Fruit fly (Drosophila melanogaster): Measurements from ENCODE around the gene CG9541.

CG9541 gene

dm6 chr2L:8956336-8956726 is 18.9 kb downstream of the CG9541 start:
- TF ChIP-seq sens (GFP tag) (peak; percentile 47), Pdp1 (GFP tag; optimal IDR thresholded peaks at IDR 0.05) (peak in 1 of 2 experiments; percentile 56), exex (tag; optimal IDR thresholded peaks at IDR 0.05) (peak; percentile 95), CG18599 (GFP tag; optimal IDR thresholded peaks at IDR 0.05) (peak; percentile 19), CG2199 (GFP tag; IDR thresholded peaks at IDR 0.05) (no peak), cwo (GFP tag; optimal IDR thresholded peaks at IDR 0.05) (peak; percentile 93), CG34376 (GFP tag; optimal IDR thresholded peaks at IDR 0.05) (peak; percentile 8), sug (tag; optimal IDR thresholded peaks at IDR 0.05) (peak; percentile 46), maf-S (GFP tag; optimal IDR thresholded peaks at IDR 0.05) (no peak), sd (tag; optimal IDR thresholded peaks at IDR 0.05) (peak; percentile 10), grn (GFP tag; optimal IDR thresholded peaks at IDR 0.05) (peak; percentile 62), fru (optimal IDR thresholded peaks at IDR 0.05) (no peak)

- TF ChIP-seq schlank (tag; optimal IDR thresholded peaks at IDR 0.05) (peak; percentile 18), CG14014 (GFP tag; IDR thresholded peaks at IDR 0.05) (peak; percentile 17; the same call in 1 of the 2 replicates), NfI (GFP tag; optimal IDR thresholded peaks at IDR 0.05) (no peak), gem (tag; optimal IDR thresholded peaks at IDR 0.05) (peak; percentile 38), trh (GFP tag; optimal IDR thresholded peaks at IDR 0.05) (no peak), row (GFP tag; IDR thresholded peaks at IDR 0.05) (peak; percentile 38; the same call in 2 of the 3 replicates), Med (GFP tag) (peak; percentile 73), CG13296 (GFP tag; optimal IDR thresholded peaks at IDR 0.05) (peak; percentile 26), Dbx (GFP tag; IDR thresholded peaks at IDR 0.05) (peak; percentile 21; the same call in 1 of the 3 replicates), Oaz (GFP tag; IDR thresholded peaks at IDR 0.05) (no peak), grn (GFP tag; optimal IDR thresholded peaks at IDR 0.05) (peak; percentile 34), wdn (GFP tag; IDR thresholded peaks at IDR 0.05) (peak; percentile 19; the same call in 1 of the 2 replicates), gsb (GFP tag; IDR thresholded peaks at IDR 0.05) (no peak), Pdp1 (GFP tag; optimal IDR thresholded peaks at IDR 0.05) (peak in 1 of 2 experiments; percentile 15), nerfin-1 (tag; optimal IDR thresholded peaks at IDR 0.05) (no peak), Dp (GFP tag; optimal IDR thresholded peaks at IDR 0.05) (no peak), CG10543 (GFP tag; optimal IDR thresholded peaks at IDR 0.05) (peak; percentile 1), Rfx (GFP tag; IDR thresholded peaks at IDR 0.05) (peak; percentile 7; the same call in 1 of the 2 replicates), lab (GFP tag; optimal IDR thresholded peaks at IDR 0.05) (peak; percentile 3), CG10209 (GFP tag; optimal IDR thresholded peaks at IDR 0.05) (no peak), CG11504 (tag; optimal IDR thresholded peaks at IDR 0.05) (peak; percentile 16), CG9215 (GFP tag; IDR thresholded peaks at IDR 0.05) (no peak), so (GFP tag; IDR thresholded peaks at IDR 0.05) (peak; percentile 14; the same call in 1 of the 3 replicates), CG11695 (GFP tag; IDR thresholded peaks at IDR 0.05) (peak; percentile 42; the same call in 1 of the 3 replicates), slbo (GFP tag; IDR thresholded peaks at IDR 0.05) (peak; percentile 53), grau (tag; optimal IDR thresholded peaks at IDR 0.05) (peak; percentile 29), sens (GFP tag) (peak; percentile 19), mirr (GFP tag; optimal IDR thresholded peaks at IDR 0.05) (peak; percentile 37), Dek (tag; optimal IDR thresholded peaks at IDR 0.05) (peak; percentile 31), CG3847 (GFP tag; IDR thresholded peaks at IDR 0.05) (0 out of 2 replicates have a peak, but pooled peaks have one; percentile 26), tll (GFP tag; optimal IDR thresholded peaks at IDR 0.05) (no peak), CG12155 (GFP tag; optimal IDR thresholded peaks at IDR 0.05) (peak; percentile 9), D (optimal IDR thresholded peaks at IDR 0.05) (no peak), D (GFP tag; optimal IDR thresholded peaks at IDR 0.05) (no peak), maf-S (GFP tag; optimal IDR thresholded peaks at IDR 0.05) (no peak), dmrt11E (tag; optimal IDR thresholded peaks at IDR 0.05) (no peak), Ssrp (tag; optimal IDR thresholded peaks at IDR 0.05) (no peak), CG8290 (GFP tag; optimal IDR thresholded peaks at IDR 0.05) (no peak), CG8290 (tag; optimal IDR thresholded peaks at IDR 0.05) (peak in 1 of 2 experiments; percentile 60), Neu2 (GFP tag; optimal IDR thresholded peaks at IDR 0.05; ENCODE audit: borderline replicate concordance) (no peak)
These were observed 19.5 kb downstream of the CG9541 start for dm6 chr2L:8955597-8956335.

Measured in whole organism, embryonic.